Worm (Caenorhabditis elegans): ENCODE data around the gene Y69A2AR.1.

Y69A2AR.1 gene

ce11 chrIV:2708329-2708965 is 41.6 kb downstream of the Y69A2AR.1 start (continued):
- TF ChIP-seq F49E8.2 (tag; optimal IDR thresholded peaks at IDR 0.05; ENCODE audit: borderline replicate concordance) (no peak), dmd-9 (GFP tag; IDR thresholded peaks at IDR 0.05) (0 out of 2 replicates have a peak, but pooled peaks have one; percentile 10), dve-1 (tag; optimal IDR thresholded peaks at IDR 0.05; ENCODE audit: insufficient read depth) (peak; percentile 87), pqm-1 (tag; optimal IDR thresholded peaks at IDR 0.05) (no peak)

DNA sequence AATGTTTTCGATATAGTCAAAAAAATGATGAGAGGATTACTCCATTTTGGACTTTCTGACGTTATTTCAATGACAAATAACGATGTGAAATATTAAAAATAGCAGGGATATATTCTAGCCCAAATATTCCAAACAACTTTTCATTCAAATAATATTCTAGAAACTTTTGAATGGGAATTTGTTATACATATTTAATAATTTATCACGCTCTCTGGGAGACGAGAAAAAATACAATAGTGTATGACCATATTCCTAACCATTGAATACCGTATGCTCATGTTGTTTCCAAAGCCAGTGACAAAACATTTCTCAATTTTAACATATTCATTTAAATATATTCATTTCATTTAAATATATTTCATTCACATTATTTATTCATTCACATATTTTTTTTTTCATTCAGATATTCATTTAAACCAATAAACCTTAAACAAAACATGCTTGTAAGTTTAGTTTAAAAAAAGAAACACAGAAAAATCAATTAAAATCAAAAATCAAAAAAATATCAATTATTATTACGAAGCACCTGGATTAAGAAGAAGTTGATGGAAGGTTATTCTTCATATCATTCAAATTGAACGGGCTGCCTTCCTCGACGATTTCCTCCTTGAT is 42.8 kb downstream of the Y69A2AR.1 start:
- no peak for TF ChIP-seq egl-27 (tag; optimal IDR thresholded peaks at IDR 0.05)
- TF ChIP-seq hlh-11 (tag; optimal IDR thresholded peaks at IDR 0.05): peak; percentile 17
- no peak for TF ChIP-seq ctbp-1 (GFP tag; IDR thresholded peaks at IDR 0.05)
- TF ChIP-seq lin-38 (GFP tag; IDR thresholded peaks at IDR 0.05): peak; percentile 67
- TF ChIP-seq nhr-25 (tag; optimal IDR thresholded peaks at IDR 0.05; ENCODE audit: borderline replicate concordance, insufficient read depth): no peak
- peak; percentile 76 for TF ChIP-seq nhr-42 (GFP tag; IDR thresholded peaks at IDR 0.05)
- no peak for TF ChIP-seq aly-2 (tag; optimal IDR thresholded peaks at IDR 0.05)
- no peak for TF ChIP-seq ZK337.2 (GFP tag; IDR thresholded peaks at IDR 0.05)
- TF ChIP-seq skn-1 (tag; optimal IDR thresholded peaks at IDR 0.05): no peak
- TF ChIP-seq unc-62 (GFP tag; optimal IDR thresholded peaks at IDR 0.05 in 1 of 2): no peak
- no peak for TF ChIP-seq unc-62 (tag; optimal IDR thresholded peaks at IDR 0.05)
- no peak for TF ChIP-seq ceh-32 (tag; optimal IDR thresholded peaks at IDR 0.05; ENCODE audit: poor library complexity)
- TF ChIP-seq nhr-237 (tag; optimal IDR thresholded peaks at IDR 0.05): no peak
- TF ChIP-seq set-16 (GFP tag; IDR thresholded peaks at IDR 0.05): no peak
- TF ChIP-seq ceh-28 (tag; optimal IDR thresholded peaks at IDR 0.05): no peak
- TF ChIP-seq arid-1 (GFP tag; conservative IDR thresholded peaks at IDR 0.05): peak; percentile 83; the same call in 1 of the 2 replicates
- no peak for TF ChIP-seq nhr-76 (tag; optimal IDR thresholded peaks at IDR 0.05)
- no peak for TF ChIP-seq Y5F2A.4 (GFP tag; optimal IDR thresholded peaks at IDR 0.05)
- no peak for TF ChIP-seq snpc-4 (tag; optimal IDR thresholded peaks at IDR 0.05)
- no peak for TF ChIP-seq nhr-77 (tag; optimal IDR thresholded peaks at IDR 0.05)
- no peak for TF ChIP-seq dmd-6 (GFP tag; IDR thresholded peaks at IDR 0.05)
- no peak for TF ChIP-seq ama-1 (optimal IDR thresholded peaks at IDR 0.05)
- no peak for TF ChIP-seq mxl-2 (GFP tag; conservative IDR thresholded peaks at IDR 0.05)
- TF ChIP-seq nhr-28 (tag; optimal IDR thresholded peaks at IDR 0.05): no peak
- no peak for TF ChIP-seq ceh-20 (GFP tag; IDR thresholded peaks at IDR 0.05)
- TF ChIP-seq fos-1 (tag; optimal IDR thresholded peaks at IDR 0.05): no peak
- TF ChIP-seq zfp-2 (tag; optimal IDR thresholded peaks at IDR 0.05): no peak
- no peak for TF ChIP-seq mxl-3 (GFP tag; optimal IDR thresholded peaks at IDR 0.05)
- no peak for TF ChIP-seq cey-2 (tag; optimal IDR thresholded peaks at IDR 0.05; ENCODE audit: borderline replicate concordance, insufficient read depth)
- no peak for TF ChIP-seq nhr-6 (tag; optimal IDR thresholded peaks at IDR 0.05)
- TF ChIP-seq nhr-11 (tag; optimal IDR thresholded peaks at IDR 0.05): no peak
- TF ChIP-seq Y75B8A.6 (GFP tag; IDR thresholded peaks at IDR 0.05): peak; percentile 84
- TF ChIP-seq daf-16 (GFP tag; optimal IDR thresholded peaks at IDR 0.05): peak in 1 of 2 experiments; percentile 49
- TF ChIP-seq daf-16 (tag; optimal IDR thresholded peaks at IDR 0.05): peak; percentile 52
- TF ChIP-seq zip-2 (tag; optimal IDR thresholded peaks at IDR 0.05): no peak
- TF ChIP-seq ZK546.5 (tag; optimal IDR thresholded peaks at IDR 0.05): no peak
- TF ChIP-seq rbr-2 (tag; optimal IDR thresholded peaks at IDR 0.05): no peak
- 0 out of 2 replicates have a peak, but pooled peaks have one; percentile 57 for TF ChIP-seq tra-1 (GFP tag; IDR thresholded peaks at IDR 0.05)
- TF ChIP-seq lin-15B (tag; optimal IDR thresholded peaks at IDR 0.05): no peak
- peak; percentile 69 for TF ChIP-seq php-3 (GFP tag; IDR thresholded peaks at IDR 0.05)
- TF ChIP-seq lin-13 (GFP tag; optimal IDR thresholded peaks at IDR 0.05): no peak
- no peak for TF ChIP-seq ztf-11 (tag; optimal IDR thresholded peaks at IDR 0.05)
- TF ChIP-seq madf-5 (GFP tag; IDR thresholded peaks at IDR 0.05): peak in 1 of 2 experiments; percentile 51; a peak in 1 of 4 replicates
- TF ChIP-seq Y48G9A.11 (GFP tag; IDR thresholded peaks at IDR 0.05): 0 out of 2 replicates have a peak, but pooled peaks have one; percentile 29
- TF ChIP-seq nhr-111 (GFP tag; optimal IDR thresholded peaks at IDR 0.05): peak; percentile 5

All from whole organism, L4 larva.